Worm (Caenorhabditis elegans) whole organism, L3 larva: ENCODE measurements around the gene Y55F3C.10.
A peak's percentile ranks its signal among the peaks of the same experiment; 100 is the strongest.

Source experiments
- R02D3.7 ChIP-seq: fragments of 150-350 bp; optimal IDR thresholded peaks from 2 replicates; lab custom pipeline; 2014; ENCODE audit warnings: missing biosample characterization, missing genetic modification characterization
- ZK546.5 ChIP-seq: sonication (generic microtip); optimal IDR thresholded peaks from 2 replicates; lab custom pipeline; 2017; ENCODE audit warnings: missing biosample characterization, missing genetic modification characterization
- ceh-16 ChIP-seq: sonication (generic microtip); optimal IDR thresholded peaks from 2 replicates; lab custom pipeline; 2017; ENCODE audit warnings: missing biosample characterization, missing genetic modification characterization
- ceh-82 ChIP-seq: fragments of 150-350 bp; optimal IDR thresholded peaks from 2 replicates; lab custom pipeline; 2014; ENCODE audit warnings: missing biosample characterization, missing genetic modification characterization
- daf-12 ChIP-seq: fragments of 150-350 bp; optimal IDR thresholded peaks from 2 replicates; lab custom pipeline; 2014; ENCODE audit warnings: missing biosample characterization, missing genetic modification reagents, missing genetic modification characterization
- egl-27 ChIP-seq: sonication (generic microtip); optimal IDR thresholded peaks from 4 replicates; lab custom pipeline; 2017; ENCODE audit warnings: missing biosample characterization, missing genetic modification reagents, missing genetic modification characterization
- elt-2 ChIP-seq: sonication (generic microtip); optimal IDR thresholded peaks from 2 replicates; lab custom pipeline; 2016; ENCODE audit warnings: missing genetic modification reagents, mild to moderate bottlenecking, missing genetic modification characterization, missing compliant biosample characterization
- elt-3 ChIP-seq, 3 experiments: fragments of 150-350 bp in 1 of 3; sonication (generic microtip) in 2 of 3; optimal IDR thresholded peaks; 2 replicates in 2 of 3; 4 replicates in 1 of 3; lab custom pipeline; 2014 to 2017; ENCODE audit warnings: missing biosample characterization in 3 of 3, missing genetic modification characterization in 3 of 3
- eor-1 ChIP-seq, 2 experiments: fragments of 150-350 bp; optimal IDR thresholded peaks; 2 replicates each; lab custom pipeline; 2014 to 2018; ENCODE audit warnings: missing biosample characterization in 2 of 2, missing genetic modification characterization in 2 of 2
- fkh-2 ChIP-seq: fragments of 150-350 bp; optimal IDR thresholded peaks from 2 replicates; lab custom pipeline; 2014; ENCODE audit warnings: missing biosample characterization, missing genetic modification reagents, missing genetic modification characterization
- hmg-11 ChIP-seq: sonication (generic microtip); optimal IDR thresholded peaks from 2 replicates; lab custom pipeline; 2016; ENCODE audit warnings: missing genetic modification characterization, missing compliant biosample characterization
- jun-1 ChIP-seq: fragments of 150-350 bp; optimal IDR thresholded peaks from 2 replicates; lab custom pipeline; 2014; ENCODE audit warnings: missing biosample characterization, missing genetic modification reagents, missing genetic modification characterization
- lin-15B ChIP-seq: fragments of 150-350 bp; optimal IDR thresholded peaks from 2 replicates; lab custom pipeline; 2014; ENCODE audit warnings: missing biosample characterization, missing genetic modification characterization
- lin-39 ChIP-seq: fragments of 150-350 bp; optimal IDR thresholded peaks from 2 replicates; lab custom pipeline; 2018; ENCODE audit warnings: missing biosample characterization, missing genetic modification reagents, missing genetic modification characterization
- lsy-12 ChIP-seq: sonication (generic microtip); optimal IDR thresholded peaks from 2 replicates; lab custom pipeline; 2016; ENCODE audit warnings: mild to moderate bottlenecking, missing genetic modification characterization, missing compliant biosample characterization
- mdl-1 ChIP-seq: fragments of 150-350 bp; optimal IDR thresholded peaks from 2 replicates; lab custom pipeline; 2014; ENCODE audit warnings: missing biosample characterization, missing genetic modification characterization
- mml-1 ChIP-seq: fragments of 150-350 bp; sonication (generic microtip); optimal IDR thresholded peaks from 3 replicates; lab custom pipeline; 2014; ENCODE audit warnings: missing biosample characterization, missing genetic modification characterization
- nhr-11 ChIP-seq: fragments of 150-350 bp; optimal IDR thresholded peaks from 2 replicates; lab custom pipeline; 2014; ENCODE audit warnings: missing biosample characterization, missing genetic modification characterization
- nhr-23 ChIP-seq: fragments of 150-350 bp; optimal IDR thresholded peaks from 2 replicates; lab custom pipeline; 2014; ENCODE audit warnings: missing biosample characterization, missing genetic modification reagents, missing genetic modification characterization
- nhr-237 ChIP-seq: fragments of 150-350 bp; optimal IDR thresholded peaks from 2 replicates; lab custom pipeline; 2014; ENCODE audit warnings: missing biosample characterization, missing genetic modification characterization
- nhr-25 ChIP-seq: sonication (generic microtip); optimal IDR thresholded peaks from 2 replicates; lab custom pipeline; 2017; ENCODE audit warnings: missing biosample characterization, missing genetic modification characterization
- nhr-28 ChIP-seq: fragments of 150-350 bp; optimal IDR thresholded peaks from 2 replicates; lab custom pipeline; 2014; ENCODE audit warnings: missing biosample characterization, missing genetic modification characterization
- nhr-43 ChIP-seq: sonication (generic microtip); optimal IDR thresholded peaks from 2 replicates; lab custom pipeline; 2016; ENCODE audit warnings: mild to moderate bottlenecking, missing genetic modification characterization, missing compliant biosample characterization; ENCODE audit not compliant: poor library complexity, severe bottlenecking
- nhr-67 ChIP-seq: fragments of 150-350 bp; optimal IDR thresholded peaks from 2 replicates; lab custom pipeline; 2014; ENCODE audit warnings: missing biosample characterization, missing genetic modification characterization
- nhr-77 ChIP-seq: fragments of 150-350 bp; optimal IDR thresholded peaks from 2 replicates; lab custom pipeline; 2014; ENCODE audit warnings: missing biosample characterization, missing genetic modification characterization
- pha-4 ChIP-seq: fragments of 150-350 bp; optimal IDR thresholded peaks from 2 replicates; lab custom pipeline; 2014; ENCODE audit warnings: missing biosample characterization, missing genetic modification reagents, missing genetic modification characterization
- pqm-1 ChIP-seq: fragments of 150-350 bp; optimal IDR thresholded peaks from 2 replicates; lab custom pipeline; 2017; ENCODE audit warnings: missing biosample characterization, missing genetic modification characterization, inconsistent platforms
- sea-2 ChIP-seq: fragments of 150-350 bp; sonication (generic microtip); optimal IDR thresholded peaks from 4 replicates; lab custom pipeline; 2014; ENCODE audit warnings: missing biosample characterization, missing genetic modification reagents, missing genetic modification characterization
- skn-1 ChIP-seq: fragments of 150-350 bp; optimal IDR thresholded peaks from 2 replicates; lab custom pipeline; 2014; ENCODE audit warnings: missing biosample characterization, missing genetic modification characterization
- snpc-4 ChIP-seq: fragments of 150-350 bp; optimal IDR thresholded peaks from 2 replicates; lab custom pipeline; 2014; ENCODE audit warnings: missing biosample characterization, missing genetic modification characterization
- tbx-2 ChIP-seq: sonication (generic microtip); optimal IDR thresholded peaks from 2 replicates; lab custom pipeline; 2016; ENCODE audit warnings: mild to moderate bottlenecking, missing genetic modification characterization, missing compliant biosample characterization
- unc-39 ChIP-seq: sonication (generic microtip); optimal IDR thresholded peaks from 4 replicates; lab custom pipeline; 2017; ENCODE audit warnings: missing biosample characterization, missing genetic modification characterization
- unc-62 ChIP-seq: fragments of 150-350 bp; sonication (generic microtip); optimal IDR thresholded peaks from 4 replicates; lab custom pipeline; 2014; ENCODE audit warnings: missing biosample characterization, missing genetic modification reagents, missing genetic modification characterization
- ztf-4 ChIP-seq: fragments of 150-350 bp; optimal IDR thresholded peaks from 2 replicates; lab custom pipeline; 2014; ENCODE audit warnings: missing biosample characterization, missing genetic modification characterization

Gene Y55F3C.10

DNA sequence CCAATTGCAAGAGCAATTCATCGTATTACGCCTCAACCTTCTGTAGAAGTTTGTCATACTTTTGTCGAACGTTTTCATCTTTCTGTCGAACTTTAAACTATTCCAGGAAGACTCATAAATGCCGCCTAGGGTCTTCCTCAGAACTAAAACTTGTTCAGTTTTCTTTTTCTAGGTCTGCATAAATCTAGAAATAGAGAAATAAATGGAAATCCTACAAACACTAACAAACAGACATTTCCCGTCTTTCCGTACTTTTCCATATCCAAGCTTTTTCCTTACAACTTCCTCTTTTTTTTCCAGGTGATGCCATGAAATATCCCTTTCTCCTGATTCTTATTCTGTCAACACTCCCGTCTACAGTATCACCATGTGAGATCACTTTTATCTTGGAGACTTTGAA is 35.1 kb downstream of the Y55F3C.10 start, which contains the start of gene cutl-28:
Gene cutl-28 (plus strand): TSS at position 301 of the 400 bp plus-strand sequence.
- no peak for TF ChIP-seq mml-1 (tag; lab: Kevin White, UChicago)
- no peak for TF ChIP-seq pqm-1 (tag; lab: Kevin White, UChicago)

DNA sequence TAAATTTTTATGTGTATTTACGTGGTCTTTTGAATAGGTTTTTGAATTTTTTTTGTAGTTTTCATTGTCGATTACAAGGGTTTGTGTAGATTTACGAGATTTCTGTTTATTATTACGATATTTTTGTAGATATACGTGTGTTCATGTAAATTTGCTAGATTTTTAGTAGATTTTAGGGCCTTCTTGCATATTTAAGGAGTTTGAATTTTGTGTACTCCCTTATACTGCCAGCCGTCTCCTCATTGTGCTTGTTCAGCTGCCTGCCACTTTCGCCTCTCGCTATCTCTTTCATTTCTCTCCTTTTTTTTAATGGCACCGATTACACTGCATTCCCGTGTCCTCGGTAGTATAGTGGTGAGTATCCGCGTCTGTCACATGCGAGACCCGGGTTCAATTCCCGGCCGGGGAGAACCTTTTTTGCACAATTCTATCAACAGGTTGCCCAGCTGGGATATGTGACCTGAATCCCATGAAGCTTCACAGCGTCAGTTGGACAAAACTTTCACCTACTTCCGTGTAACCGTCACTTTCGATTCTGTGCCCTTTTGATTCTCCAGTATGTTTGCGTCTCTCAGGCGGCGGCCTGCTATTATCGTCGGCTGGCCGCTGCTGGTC is 36.4 kb downstream of the Y55F3C.10 start:
- TF ChIP-seq nhr-237 (tag; lab: Kevin White, UChicago) (no peak), fkh-2 (tag; lab: Kevin White, UChicago) (no peak), nhr-67 (tag; lab: Kevin White, UChicago) (no peak), daf-12 (tag; lab: Kevin White, UChicago) (no peak), lsy-12 (tag; lab: Kevin White, UChicago) (peak; percentile 55), R02D3.7 (tag; lab: Kevin White, UChicago) (no peak), sea-2 (GFP tag; lab: Kevin White, UChicago) (no peak), ZK546.5 (no peak), nhr-23 (tag; lab: Kevin White, UChicago) (peak; percentile 77), elt-2 (tag; lab: Kevin White, UChicago) (peak; percentile 46), elt-3 (tag; optimal IDR thresholded peaks at IDR 0.05; lab: Kevin White, UChicago) (no peak), lin-39 (no peak), hmg-11 (tag; lab: Kevin White, UChicago) (peak; percentile 83), unc-39 (no peak), mdl-1 (tag; lab: Kevin White, UChicago) (peak; percentile 0), nhr-28 (no peak), nhr-25 (tag; lab: Kevin White, UChicago) (peak; percentile 52), jun-1 (tag; lab: Kevin White, UChicago) (peak; percentile 65), snpc-4 (tag; lab: Kevin White, UChicago) (peak; percentile 25), unc-62 (GFP tag; lab: Kevin White, UChicago) (peak; percentile 17), ztf-4 (tag; lab: Kevin White, UChicago) (no peak), nhr-77 (no peak), tbx-2 (tag; lab: Kevin White, UChicago) (peak; percentile 53), skn-1 (peak; percentile 43), eor-1 (tag; optimal IDR thresholded peaks at IDR 0.05; lab: Kevin White, UChicago) (no peak), ceh-82 (peak; percentile 47), nhr-43 (peak; percentile 48), pha-4 (tag; lab: Kevin White, UChicago) (peak; percentile 56), ceh-16 (tag; lab: Kevin White, UChicago) (no peak), lin-15B (tag; lab: Kevin White, UChicago) (no peak)
- TF ChIP-seq, all 47 proteins: peak for 14

DNA sequence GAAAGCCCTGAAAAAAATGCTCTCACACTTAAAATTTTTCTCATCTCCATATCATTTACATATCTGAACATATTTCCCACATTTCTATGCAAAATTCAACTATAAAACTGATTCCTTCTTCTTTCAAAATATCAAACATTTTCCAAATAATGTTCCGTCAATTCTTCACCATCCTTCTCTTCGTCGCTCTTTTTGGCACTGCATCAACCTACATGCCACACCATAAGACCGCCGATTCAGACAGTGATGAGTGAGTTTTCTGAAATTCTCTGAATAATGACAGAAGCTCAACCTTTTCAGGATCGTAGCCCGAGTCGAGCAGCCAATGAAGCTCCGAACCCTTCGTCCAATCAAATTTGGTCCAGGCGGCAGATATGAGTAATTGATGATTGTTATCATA is 43.0 kb downstream of the Y55F3C.10 start, which contains the start of gene K11H12.5:
Gene K11H12.5 (plus strand): TSS at position 301 of the 400 bp plus-strand sequence.
- no peak for TF ChIP-seq lin-15B (tag; lab: Kevin White, UChicago)
- TF ChIP-seq nhr-23 (tag; lab: Kevin White, UChicago), result no peak
- no peak for TF ChIP-seq mdl-1 (tag; lab: Kevin White, UChicago)
- no peak for TF ChIP-seq hmg-11 (tag; lab: Kevin White, UChicago)
- TF ChIP-seq elt-2 (tag; lab: Kevin White, UChicago), result no peak
- TF ChIP-seq ZK546.5, result no peak
- no peak for TF ChIP-seq egl-27 (tag; lab: Kevin White, UChicago)

DNA sequence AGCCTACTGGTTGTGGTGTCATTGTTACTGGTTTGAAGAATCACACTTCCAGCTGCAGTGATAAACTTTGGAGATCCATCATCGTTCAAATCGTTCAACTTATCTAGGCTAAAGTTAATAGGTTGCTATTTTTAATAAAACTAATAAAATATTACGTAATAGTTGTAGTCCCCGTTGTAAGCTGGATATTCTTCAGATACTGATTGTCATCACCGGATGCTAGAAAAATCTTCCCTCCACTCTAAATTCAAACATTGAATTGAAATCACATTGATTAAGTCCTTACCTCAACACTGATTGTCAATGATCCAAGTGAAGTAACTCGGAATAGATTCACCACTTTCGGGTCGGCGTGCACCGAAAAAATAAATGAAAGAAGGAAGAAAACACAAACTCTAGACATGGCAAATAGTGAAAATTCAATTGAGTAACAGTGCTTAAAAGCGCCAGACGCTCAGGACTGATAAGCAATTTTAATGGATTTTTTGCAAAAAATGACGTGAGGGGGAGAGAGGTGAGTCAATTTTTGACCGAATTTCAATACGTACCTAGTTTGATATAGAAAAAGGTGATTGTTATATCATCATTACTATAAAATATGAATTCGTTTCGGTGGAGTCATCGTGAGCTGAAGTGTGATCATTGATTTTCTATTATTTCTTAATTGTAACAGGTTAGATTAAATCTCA is 43.6 kb downstream of the Y55F3C.10 start, which contains the start of the genes K11H12.4 and K11H12.10:
Gene K11H12.4 (minus strand): TSS at position 413 of the 689 bp plus-strand sequence.
Gene K11H12.10 (plus strand): TSS at position 605 of the 689 bp plus-strand sequence.
- no peak for TF ChIP-seq nhr-11 (tag; lab: Kevin White, UChicago)
- TF ChIP-seq elt-2 (tag; lab: Kevin White, UChicago), result peak; percentile 46
- TF ChIP-seq pqm-1 (tag; lab: Kevin White, UChicago), result peak; percentile 83
- TF ChIP-seq nhr-237 (tag; lab: Kevin White, UChicago), result no peak
- TF ChIP-seq unc-62 (GFP tag; lab: Kevin White, UChicago), result no peak
